Fruit fly (Drosophila melanogaster): ENCODE measurements around the gene CG14210.

CG14210 gene

DNA sequence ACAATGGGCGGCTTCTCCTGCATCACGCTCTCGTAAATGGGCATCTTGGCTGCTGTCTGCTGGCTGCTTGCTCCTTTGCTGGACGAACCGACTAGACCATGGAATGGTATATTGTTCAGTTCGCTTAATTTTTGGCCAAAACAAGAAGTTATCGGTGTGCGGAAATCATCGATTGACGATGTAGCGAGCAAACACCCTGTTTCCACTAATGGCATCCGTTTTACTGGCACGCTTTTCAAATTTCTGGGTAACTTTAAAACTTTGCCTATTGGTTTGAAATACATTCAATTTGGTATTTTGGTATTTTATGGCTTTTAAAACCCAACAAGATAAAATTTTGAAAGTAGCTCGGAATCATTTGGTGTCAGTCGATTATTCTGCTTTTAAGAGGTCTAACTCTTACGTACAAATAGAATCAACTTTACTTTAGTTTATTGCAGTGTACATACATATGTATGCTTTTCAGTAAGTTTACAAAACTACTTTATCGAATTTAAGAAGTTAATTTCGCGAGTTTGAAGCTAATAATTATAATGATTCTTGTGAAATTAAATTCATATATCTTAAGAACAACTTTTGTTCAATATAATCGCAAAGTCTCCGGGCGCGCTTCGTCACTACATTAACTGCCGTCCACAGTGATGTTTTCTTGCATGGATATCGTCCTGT lies 30.0 kb downstream of the CG14210 start, which contains the start of gene Arp10 (continued):
- TF ChIP-seq exex (tag; optimal IDR thresholded peaks at IDR 0.05) (no peak), Sox102F (GFP tag; optimal IDR thresholded peaks at IDR 0.05) (no peak), vnd (GFP tag; IDR thresholded peaks at IDR 0.05; ENCODE audit: partially characterized antibody) (no peak), CG6765 (GFP tag; optimal IDR thresholded peaks at IDR 0.05) (no peak), CG13287 (GFP tag; IDR thresholded peaks at IDR 0.05; ENCODE audit: partially characterized antibody) (peak; percentile 67), D19B (GFP tag; optimal IDR thresholded peaks at IDR 0.05) (no peak), CG17568 (GFP tag; optimal IDR thresholded peaks at IDR 0.05) (no peak), Side (GFP tag; optimal IDR thresholded peaks at IDR 0.05) (no peak), salm (tag; optimal IDR thresholded peaks at IDR 0.05) (no peak), Opbp (GFP tag; IDR thresholded peaks at IDR 0.05; ENCODE audit: partially characterized antibody) (peak; percentile 60; the same call in 1 of the 3 replicates), CG8089 (GFP tag; optimal IDR thresholded peaks at IDR 0.05) (no peak), CG14710 (tag; optimal IDR thresholded peaks at IDR 0.05) (peak; percentile 54), ERR (GFP tag; optimal IDR thresholded peaks at IDR 0.05) (no peak), CG30431 (GFP tag; optimal IDR thresholded peaks at IDR 0.05) (no peak), zfh1 (GFP tag; IDR thresholded peaks at IDR 0.05) (no peak), Lim3 (GFP tag; IDR thresholded peaks at IDR 0.05) (no peak), ac (GFP tag; optimal IDR thresholded peaks at IDR 0.05) (no peak), sug (tag; optimal IDR thresholded peaks at IDR 0.05) (peak; percentile 26), CG11695 (GFP tag; IDR thresholded peaks at IDR 0.05) (no peak), Hmx (GFP tag; optimal IDR thresholded peaks at IDR 0.05) (no peak), CG30403 (GFP tag; optimal IDR thresholded peaks at IDR 0.05) (peak; percentile 23), CG3281 (GFP tag; optimal IDR thresholded peaks at IDR 0.05) (no peak), CG7987 (GFP tag; optimal IDR thresholded peaks at IDR 0.05) (no peak), CG7928 (GFP tag; optimal IDR thresholded peaks at IDR 0.05) (no peak), ems (GFP tag; optimal IDR thresholded peaks at IDR 0.05) (no peak), lola (GFP tag; optimal IDR thresholded peaks at IDR 0.05) (peak in 2 of 3 experiments; percentile 3 to 81), CG34422 (GFP tag; IDR thresholded peaks at IDR 0.05) (no peak), NK7.1 (GFP tag; optimal IDR thresholded peaks at IDR 0.05) (no peak), onecut (GFP tag; IDR thresholded peaks at IDR 0.05) (no peak), tin (GFP tag; optimal IDR thresholded peaks at IDR 0.05) (no peak), gcm (GFP tag; optimal IDR thresholded peaks at IDR 0.05) (no peak), org-1 (GFP tag; optimal IDR thresholded peaks at IDR 0.05) (no peak), CG10565 (GFP tag; optimal IDR thresholded peaks at IDR 0.05) (no peak), CG31441 (GFP tag; IDR thresholded peaks at IDR 0.05) (no peak), chn (GFP tag; optimal IDR thresholded peaks at IDR 0.05) (no peak), nerfin-1 (tag; optimal IDR thresholded peaks at IDR 0.05) (no peak), CG34376 (GFP tag; optimal IDR thresholded peaks at IDR 0.05) (no peak), lab (GFP tag; optimal IDR thresholded peaks at IDR 0.05) (no peak), Dp (GFP tag; optimal IDR thresholded peaks at IDR 0.05) (peak; percentile 57), amos (GFP tag; IDR thresholded peaks at IDR 0.05; ENCODE audit: partially characterized antibody) (peak; percentile 44; the same call in 1 of the 2 replicates), Spps (tag; optimal IDR thresholded peaks at IDR 0.05) (no peak), CG11398 (GFP tag; optimal IDR thresholded peaks at IDR 0.05) (no peak), slp2 (GFP tag; optimal IDR thresholded peaks at IDR 0.05) (no peak), CG1024 (GFP tag; IDR thresholded peaks at IDR 0.05) (peak; percentile 55; the same call in 1 of the 2 replicates), CG8281 (tag; optimal IDR thresholded peaks at IDR 0.05) (no peak), Nf-YB (GFP tag; optimal IDR thresholded peaks at IDR 0.05) (no peak), tio (GFP tag; optimal IDR thresholded peaks at IDR 0.05) (no peak), bbx (GFP tag; IDR thresholded peaks at IDR 0.05; ENCODE audit: partially characterized antibody) (peak; percentile 53; the same call in 1 of the 2 replicates), gce (GFP tag; IDR thresholded peaks at IDR 0.05) (no peak)

Measured in whole organism, embryonic.